Fruit fly (Drosophila melanogaster): ENCODE measurements around the gene Hsp22.

- TF ChIP-seq CG8301 (tag; optimal IDR thresholded peaks at IDR 0.05): no peak
- TF ChIP-seq gl (tag; optimal IDR thresholded peaks at IDR 0.05): no peak
- no peak for TF ChIP-seq Pif1A (GFP tag; optimal IDR thresholded peaks at IDR 0.05)
Observed at dm6 chr3L:9396038-9396437, 23.3 kb downstream of the Hsp22 start.

Data from whole organism, pupa.